Worm (Caenorhabditis elegans): ENCODE data around the gene magi-1.
A peak's percentile ranks its signal among the peaks of the same experiment; 100 is the strongest.

magi-1 gene

ce11 chrIV:11714739-11715138 is at the start of gene magi-1:
magi-1 (plus strand) TSS chrIV:11715039.
- TF ChIP-seq lsy-2 (tag; optimal IDR thresholded peaks at IDR 0.05), result no peak
- no peak for TF ChIP-seq flh-1 (GFP tag; optimal IDR thresholded peaks at IDR 0.05)
- TF ChIP-seq bed-3 (GFP tag; optimal IDR thresholded peaks at IDR 0.05), result no peak
- no peak for TF ChIP-seq mep-1 (tag; optimal IDR thresholded peaks at IDR 0.05)
- no peak for TF ChIP-seq ceh-39 (tag; optimal IDR thresholded peaks at IDR 0.05)
- TF ChIP-seq cnd-1 (tag; optimal IDR thresholded peaks at IDR 0.05), result no peak

ce11 chrIV:11668001-11668400 is 46.8 kb upstream of the magi-1 start, which contains the start of gene atg-4.2:
atg-4.2 (plus strand) TSS chrIV:11668024.
- TF ChIP-seq unc-120 (tag; optimal IDR thresholded peaks at IDR 0.05; ENCODE audit: poor library complexity, severe bottlenecking) (no peak), ham-2 (GFP tag; optimal IDR thresholded peaks at IDR 0.05) (no peak), ces-1 (GFP tag; optimal IDR thresholded peaks at IDR 0.05) (no peak), pha-4 (tag; optimal IDR thresholded peaks at IDR 0.05) (no peak), unc-39 (tag; optimal IDR thresholded peaks at IDR 0.05) (no peak), M03D4.4 (tag; optimal IDR thresholded peaks at IDR 0.05) (no peak), tbx-8 (GFP tag; optimal IDR thresholded peaks at IDR 0.05) (no peak), sptf-1 (tag; optimal IDR thresholded peaks at IDR 0.05) (no peak), mab-5 (tag; optimal IDR thresholded peaks at IDR 0.05) (no peak), lin-32 (GFP tag; optimal IDR thresholded peaks at IDR 0.05) (no peak), hlh-1 (tag; optimal IDR thresholded peaks at IDR 0.05) (no peak), bed-3 (GFP tag; optimal IDR thresholded peaks at IDR 0.05) (no peak), drap-1 (GFP tag; optimal IDR thresholded peaks at IDR 0.05) (no peak), ceh-83 (GFP tag; optimal IDR thresholded peaks at IDR 0.05) (no peak), snpc-4 (tag; optimal IDR thresholded peaks at IDR 0.05) (no peak), nhr-28 (tag; optimal IDR thresholded peaks at IDR 0.05) (no peak), cnd-1 (tag; optimal IDR thresholded peaks at IDR 0.05) (no peak), zip-8 (tag; optimal IDR thresholded peaks at IDR 0.05) (no peak)

- TF ChIP-seq mab-5 (tag; optimal IDR thresholded peaks at IDR 0.05) (no peak), tbx-8 (GFP tag; optimal IDR thresholded peaks at IDR 0.05) (no peak), elt-3 (tag; optimal IDR thresholded peaks at IDR 0.05) (no peak), ceh-43 (GFP tag; optimal IDR thresholded peaks at IDR 0.05) (no peak), hlh-1 (tag; optimal IDR thresholded peaks at IDR 0.05) (no peak), lsy-2 (tag; optimal IDR thresholded peaks at IDR 0.05) (no peak), ceh-39 (tag; optimal IDR thresholded peaks at IDR 0.05) (no peak), ceh-83 (GFP tag; optimal IDR thresholded peaks at IDR 0.05) (no peak), drap-1 (GFP tag; optimal IDR thresholded peaks at IDR 0.05) (no peak), M03D4.4 (tag; optimal IDR thresholded peaks at IDR 0.05) (no peak), ham-2 (GFP tag; optimal IDR thresholded peaks at IDR 0.05) (no peak), ztf-11 (tag; optimal IDR thresholded peaks at IDR 0.05) (no peak), lin-32 (GFP tag; optimal IDR thresholded peaks at IDR 0.05) (no peak), bed-3 (GFP tag; optimal IDR thresholded peaks at IDR 0.05) (no peak), nhr-2 (tag; optimal IDR thresholded peaks at IDR 0.05) (no peak), snpc-4 (tag; optimal IDR thresholded peaks at IDR 0.05) (no peak)
These were observed 41.3 kb upstream of the magi-1 start, which contains the start of gene inx-8 for ce11 chrIV:11673543-11673942. inx-8 (plus strand) TSS chrIV:11673843.

- TF ChIP-seq zip-8 (tag; optimal IDR thresholded peaks at IDR 0.05), result no peak
These were observed 38.8 kb upstream of the magi-1 start, which contains the start of gene inx-9 for ce11 chrIV:11676054-11676453. inx-9 (plus strand) TSS chrIV:11676354.

- TF ChIP-seq mep-1 (tag; optimal IDR thresholded peaks at IDR 0.05) (no peak), unc-39 (tag; optimal IDR thresholded peaks at IDR 0.05) (no peak), unc-120 (tag; optimal IDR thresholded peaks at IDR 0.05; ENCODE audit: poor library complexity, severe bottlenecking) (no peak), nhr-2 (tag; optimal IDR thresholded peaks at IDR 0.05) (no peak), nhr-237 (tag; optimal IDR thresholded peaks at IDR 0.05) (no peak)
These were observed 32.9 kb upstream of the magi-1 start, which contains the start of gene ZK792.4 for ce11 chrIV:11681905-11682304. ZK792.4 (minus strand) TSS chrIV:11682005.

- TF ChIP-seq bed-3 (GFP tag; optimal IDR thresholded peaks at IDR 0.05) (peak; percentile 2), sptf-1 (tag; optimal IDR thresholded peaks at IDR 0.05) (no peak), ces-1 (GFP tag; optimal IDR thresholded peaks at IDR 0.05) (no peak), ztf-11 (tag; optimal IDR thresholded peaks at IDR 0.05) (no peak), pha-4 (tag; optimal IDR thresholded peaks at IDR 0.05) (no peak), elt-1 (tag; optimal IDR thresholded peaks at IDR 0.05; ENCODE audit: borderline replicate concordance, insufficient read depth) (no peak), nhr-12 (tag; optimal IDR thresholded peaks at IDR 0.05) (no peak)
These were observed 26.8 kb upstream of the magi-1 start, which contains the start of gene ZK792.5 for ce11 chrIV:11688018-11688417. ZK792.5 (minus strand) TSS chrIV:11688118.

All from whole organism, mixed stage, embryonic.